Worm (Caenorhabditis elegans) whole organism, late embryonic: ENCODE results near the gene ZK1307.9.

Experiments
- ceh-18 ChIP-seq: sonication (generic microtip); optimal IDR thresholded peaks from 2 replicates; lab custom pipeline; 2016; ENCODE audit warnings: missing genetic modification characterization, missing compliant biosample characterization
- ceh-22 ChIP-seq: sonication (generic microtip); optimal IDR thresholded peaks from 2 replicates; lab custom pipeline; 2017; ENCODE audit warnings: missing biosample characterization, missing genetic modification characterization
- ceh-34 ChIP-seq: sonication (generic microtip); optimal IDR thresholded peaks from 2 replicates; lab custom pipeline; 2016; ENCODE audit warnings: mild to moderate bottlenecking, missing genetic modification characterization, missing compliant biosample characterization
- che-1 ChIP-seq: sonication (generic microtip); optimal IDR thresholded peaks from 2 replicates; lab custom pipeline; 2016; ENCODE audit warnings: mild to moderate bottlenecking, missing genetic modification characterization, missing compliant biosample characterization
- elt-2 ChIP-seq: sonication (generic microtip); optimal IDR thresholded peaks from 2 replicates; lab custom pipeline; 2016; ENCODE audit warnings: missing genetic modification reagents, missing genetic modification characterization, missing compliant biosample characterization
- elt-4 ChIP-seq: sonication (generic microtip); optimal IDR thresholded peaks from 2 replicates; lab custom pipeline; 2016; ENCODE audit warnings: missing genetic modification characterization, missing compliant biosample characterization
- fax-1 ChIP-seq: sonication (generic microtip); optimal IDR thresholded peaks from 2 replicates; lab custom pipeline; 2016; ENCODE audit warnings: missing genotype, missing genetic modification characterization, missing compliant biosample characterization
- gmeb-2 ChIP-seq: sonication (generic microtip); optimal IDR thresholded peaks from 2 replicates; lab custom pipeline; 2016; ENCODE audit warnings: missing genetic modification characterization, inconsistent platforms, missing compliant biosample characterization
- hlh-13 ChIP-seq: fragments of 200-800 bp; sonication (Bioruptor generic); optimal IDR thresholded peaks from 2 replicates; lab custom pipeline; 2018; ENCODE audit warnings: mild to moderate bottlenecking, missing genetic modification characterization, missing compliant biosample characterization
- nfya-1 ChIP-seq: sonication (generic microtip); optimal IDR thresholded peaks from 2 replicates; lab custom pipeline; 2017; ENCODE audit warnings: missing genetic modification characterization, mild to moderate bottlenecking, missing compliant biosample characterization, antibody characterized with exemption, moderate library complexity
- nhr-11 ChIP-seq: fragments of 150-350 bp; optimal IDR thresholded peaks from 2 replicates; lab custom pipeline; 2014; ENCODE audit warnings: missing biosample characterization, missing genetic modification characterization
- pax-1 ChIP-seq: fragments of 150-350 bp; optimal IDR thresholded peaks from 2 replicates; lab custom pipeline; 2014; ENCODE audit warnings: missing biosample characterization, missing genetic modification characterization
- pha-4 ChIP-seq: fragments of 150-350 bp; optimal IDR thresholded peaks from 2 replicates; lab custom pipeline; 2018; ENCODE audit warnings: missing biosample characterization, missing genetic modification reagents, missing genetic modification characterization
- zip-5 ChIP-seq: sonication (generic microtip); optimal IDR thresholded peaks from 2 replicates; lab custom pipeline; 2016; ENCODE audit warnings: missing genetic modification characterization, missing compliant biosample characterization

ce11 chrII:9603419-9603818 lies 45.9 kb upstream of the ZK1307.9 start:
- no peak for TF ChIP-seq elt-4
- TF ChIP-seq ceh-18 (tag; lab: Kevin White, UChicago): peak; percentile 84
- TF ChIP-seq zip-5 (tag; lab: Kevin White, UChicago): no peak
- TF ChIP-seq pha-4 (tag; lab: Kevin White, UChicago): no peak
- peak; percentile 76 for TF ChIP-seq nfya-1 (tag; lab: Kevin White, UChicago)
- no peak for TF ChIP-seq nhr-11 (tag; lab: Kevin White, UChicago)
- no peak for TF ChIP-seq hlh-13 (GFP tag; lab: Kevin White, UChicago)
- peak; percentile 59 for TF ChIP-seq elt-2 (tag; lab: Kevin White, UChicago)
- TF ChIP-seq ceh-34: peak; percentile 2
- no peak for TF ChIP-seq gmeb-2 (tag; lab: Kevin White, UChicago)
- no peak for TF ChIP-seq che-1 (tag; lab: Kevin White, UChicago)
- peak; percentile 32 for TF ChIP-seq pax-1
- no peak for TF ChIP-seq fax-1 (tag; lab: Kevin White, UChicago)
- no peak for TF ChIP-seq ceh-22 (tag; lab: Kevin White, UChicago)
